Fruit fly (Drosophila melanogaster) S2 (cell line): ENCODE data around the gene CG7362.

ENCODE experiments used
- CG8478 ChIP-seq: fragments of >200 bp; optimal IDR thresholded peaks from 2 replicates; lab custom pipeline; 2018
- CTCF ChIP-seq, 2 experiments: fragments of >200 bp; optimal IDR thresholded peaks; 2 replicates each; lab custom pipeline; 2018

- TF ChIP-seq CG8478 (lab: Kevin White, UChicago) (no peak), CTCF (optimal IDR thresholded peaks at IDR 0.05; lab: Kevin White, UChicago) (no peak)
Observed at dm6 chr3R:14709480-14709984, 44.7 kb downstream of the CG7362 start.
